Worm (Caenorhabditis elegans) whole organism, late embryonic: ENCODE results near the gene glb-16.

Source experiments
- ceh-34 ChIP-seq: sonication (generic microtip); optimal IDR thresholded peaks from 2 replicates; lab custom pipeline; 2016; ENCODE audit warnings: mild to moderate bottlenecking, missing genetic modification characterization, missing compliant biosample characterization
- ceh-9 ChIP-seq: sonication (generic microtip); optimal IDR thresholded peaks from 2 replicates; lab custom pipeline; 2016; ENCODE audit warnings: mild to moderate bottlenecking, missing genetic modification characterization, inconsistent platforms, missing compliant biosample characterization
- nhr-11 ChIP-seq: fragments of 150-350 bp; optimal IDR thresholded peaks from 2 replicates; lab custom pipeline; 2014; ENCODE audit warnings: missing biosample characterization, missing genetic modification characterization

ce11 chrX:7522595-7522994 is 17.3 kb downstream of the glb-16 start:
- TF ChIP-seq ceh-34 (tag; lab: Kevin White, UChicago) (no peak), ceh-9 (tag; lab: Kevin White, UChicago) (no peak), nhr-11 (tag; lab: Kevin White, UChicago) (no peak)
